Fruit fly (Drosophila melanogaster) whole organism: ENCODE results near the gene CG2641.

ENCODE experiments used
- CG8478 ChIP-seq: fragments of >200 bp; optimal IDR thresholded peaks from 2 replicates; lab custom pipeline; 2018; ENCODE audit warnings: inconsistent platforms
- Dll ChIP-seq: fragments of >200 bp; optimal IDR thresholded peaks from 2 replicates; lab custom pipeline; 2017
- EcR ChIP-seq, 2 experiments: fragments of >200 bp; optimal IDR thresholded peaks; 2 replicates each; lab custom pipeline; 2017; ENCODE audit warnings: missing biosample characterization in 2 of 2, missing genetic modification characterization in 2 of 2, missing genetic modification reagents in 2 of 2
- pan ChIP-seq: fragments of >200 bp; optimal IDR thresholded peaks from 2 replicates; lab custom pipeline; 2017
- psq ChIP-seq: fragments of >200 bp; optimal IDR thresholded peaks from 2 replicates; lab custom pipeline; 2017
- usp ChIP-seq: fragments of >200 bp; optimal IDR thresholded peaks from 2 replicates; lab custom pipeline; 2017; ENCODE audit warnings: missing biosample characterization, missing genetic modification characterization, mixed read lengths

The CG2641 gene

dm6 chr3R:7793855-7794254, at the start of gene CG2641:
TSS of gene CG2641 (plus strand) at chr3R:7794069.
- no peak for TF ChIP-seq EcR (GFP tag; optimal IDR thresholded peaks at IDR 0.05; lab: Kevin White, UChicago)
- peak; percentile 7 for TF ChIP-seq Dll (lab: Kevin White, UChicago)
- TF ChIP-seq pan = no peak

- TF ChIP-seq psq (lab: Kevin White, UChicago) (no peak), Dll (lab: Kevin White, UChicago) (no peak), pan (no peak), CG8478 (lab: Kevin White, UChicago) (no peak), usp (GFP tag; lab: Kevin White, UChicago) (no peak), EcR (GFP tag; optimal IDR thresholded peaks at IDR 0.05; lab: Kevin White, UChicago) (no peak)
These were observed 43.9 kb upstream of the CG2641 start, which contains the start of gene pyd3 for dm6 chr3R:7749993-7750392. TSS of gene pyd3 (minus strand) at chr3R:7750079.

- TF ChIP-seq pan (no peak), CG8478 (lab: Kevin White, UChicago) (peak; percentile 34)
These were observed 40.4 kb upstream of the CG2641 start for dm6 chr3R:7753518-7753917.

dm6 chr3R:7757822-7758221, 36.0 kb upstream of the CG2641 start, which contains the start of gene CG10919:
TSS of gene CG10919 (plus strand) at chr3R:7758122.
- no peak for TF ChIP-seq usp (GFP tag; lab: Kevin White, UChicago)
- TF ChIP-seq pan = no peak
- no peak for TF ChIP-seq psq (lab: Kevin White, UChicago)

dm6 chr3R:7759486-7759885, 34.4 kb upstream of the CG2641 start, which contains the start of gene Sp7:
TSS of gene Sp7 (plus strand) at chr3R:7759786.
- no peak for TF ChIP-seq psq (lab: Kevin White, UChicago)
- TF ChIP-seq CG8478 (lab: Kevin White, UChicago) = no peak
- no peak for TF ChIP-seq pan
- TF ChIP-seq usp (GFP tag; lab: Kevin White, UChicago) = no peak
- TF ChIP-seq Dll (lab: Kevin White, UChicago) = no peak
- TF ChIP-seq EcR (GFP tag; optimal IDR thresholded peaks at IDR 0.05; lab: Kevin White, UChicago) = no peak

- TF ChIP-seq Dll (lab: Kevin White, UChicago) (no peak), CG8478 (lab: Kevin White, UChicago) (no peak), psq (lab: Kevin White, UChicago) (no peak), pan (no peak), EcR (GFP tag; optimal IDR thresholded peaks at IDR 0.05; lab: Kevin White, UChicago) (no peak), usp (GFP tag; lab: Kevin White, UChicago) (no peak)
These were observed 32.8 kb upstream of the CG2641 start for dm6 chr3R:7760970-7761558.

DNA sequence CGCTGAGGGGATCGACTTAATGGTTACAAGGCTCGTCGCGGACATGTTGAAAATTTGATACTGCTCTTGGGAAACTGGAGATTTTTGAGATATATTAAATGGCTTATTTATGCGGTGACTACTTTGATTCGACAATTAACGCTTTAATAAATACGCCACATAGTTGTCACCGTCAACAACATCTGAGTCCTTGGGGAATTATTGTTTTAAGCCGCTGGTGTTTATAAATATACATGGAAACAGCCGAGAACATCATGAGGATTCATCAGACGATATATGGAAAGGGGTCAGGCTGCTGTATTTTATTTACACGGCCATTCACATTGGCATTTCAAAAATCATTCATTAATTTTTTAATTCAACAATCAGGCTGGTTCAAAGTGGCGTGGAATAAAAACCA, 22.2 kb upstream of the CG2641 start, which contains the start of gene CG11286:
CG11286 (minus strand) TSS at position 101 of the 400 bp plus-strand sequence.
- TF ChIP-seq usp (GFP tag; lab: Kevin White, UChicago) (no peak), Dll (lab: Kevin White, UChicago) (no peak), CG8478 (lab: Kevin White, UChicago) (no peak), pan (no peak), psq (lab: Kevin White, UChicago) (no peak), EcR (GFP tag; optimal IDR thresholded peaks at IDR 0.05; lab: Kevin White, UChicago) (no peak)

DNA sequence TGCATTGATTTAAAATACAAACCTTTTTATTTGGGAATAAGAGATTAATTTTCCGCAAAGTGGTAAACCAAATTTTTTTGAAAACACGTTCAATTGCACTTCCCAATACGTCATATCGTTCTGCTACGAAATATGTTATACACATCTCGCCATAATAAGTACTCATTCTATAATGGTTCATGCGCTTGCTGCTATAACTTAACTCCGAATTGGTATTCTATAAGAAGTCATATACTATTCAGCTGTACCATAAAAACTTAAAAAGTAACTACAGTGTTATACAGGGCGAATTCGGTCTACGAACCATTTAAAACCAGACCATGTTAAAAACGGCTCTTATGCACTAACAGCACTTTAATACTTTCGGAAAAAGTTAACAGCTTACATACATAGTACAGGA, 14.2 kb upstream of the CG2641 start:
- TF ChIP-seq psq (lab: Kevin White, UChicago) (no peak), pan (no peak), Dll (lab: Kevin White, UChicago) (no peak), EcR (GFP tag; optimal IDR thresholded peaks at IDR 0.05; lab: Kevin White, UChicago) (no peak), CG8478 (lab: Kevin White, UChicago) (no peak), usp (GFP tag; lab: Kevin White, UChicago) (no peak)

DNA sequence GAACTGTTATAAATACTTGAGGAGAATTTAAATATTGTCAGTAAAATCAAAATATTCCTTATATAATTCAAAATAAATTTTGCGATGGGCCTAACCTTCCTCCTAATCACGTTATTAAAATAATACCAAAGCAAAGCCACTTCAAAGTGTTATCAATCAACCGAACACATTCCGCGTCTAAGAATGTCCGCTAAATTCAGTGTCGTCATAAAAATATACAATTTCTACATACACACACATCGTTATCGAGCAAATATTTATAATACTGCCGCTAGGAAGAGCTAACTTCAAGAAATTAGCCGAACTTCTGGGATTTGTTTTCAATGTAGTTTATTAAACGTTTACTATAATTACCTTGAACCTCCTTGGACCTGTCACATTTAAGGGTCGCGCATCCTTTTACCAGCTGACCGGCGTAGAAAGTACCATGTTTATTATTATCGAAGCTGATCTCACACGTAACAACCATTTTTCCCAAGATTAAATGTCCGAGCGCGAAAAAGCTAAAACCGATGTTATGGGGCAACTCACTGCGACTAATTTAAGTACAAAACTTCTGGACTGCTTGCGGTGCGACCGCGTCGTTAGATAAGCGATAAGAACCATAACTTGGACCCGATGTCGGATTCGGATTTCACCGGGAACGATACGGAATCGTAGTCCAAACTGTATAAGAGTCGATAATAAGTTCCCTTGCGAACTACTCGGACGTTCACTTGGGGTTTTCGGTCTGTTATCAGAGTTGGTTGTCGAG, 10.8 kb upstream of the CG2641 start, which contains the start of gene CG18747:
CG18747 (minus strand) TSS at position 514 of the 754 bp plus-strand sequence.
- TF ChIP-seq CG8478 (lab: Kevin White, UChicago) = no peak
- TF ChIP-seq usp (GFP tag; lab: Kevin White, UChicago) = no peak
- no peak for TF ChIP-seq EcR (GFP tag; optimal IDR thresholded peaks at IDR 0.05; lab: Kevin White, UChicago)
- TF ChIP-seq psq (lab: Kevin White, UChicago) = no peak
- TF ChIP-seq pan = no peak
- TF ChIP-seq Dll (lab: Kevin White, UChicago) = no peak

DNA sequence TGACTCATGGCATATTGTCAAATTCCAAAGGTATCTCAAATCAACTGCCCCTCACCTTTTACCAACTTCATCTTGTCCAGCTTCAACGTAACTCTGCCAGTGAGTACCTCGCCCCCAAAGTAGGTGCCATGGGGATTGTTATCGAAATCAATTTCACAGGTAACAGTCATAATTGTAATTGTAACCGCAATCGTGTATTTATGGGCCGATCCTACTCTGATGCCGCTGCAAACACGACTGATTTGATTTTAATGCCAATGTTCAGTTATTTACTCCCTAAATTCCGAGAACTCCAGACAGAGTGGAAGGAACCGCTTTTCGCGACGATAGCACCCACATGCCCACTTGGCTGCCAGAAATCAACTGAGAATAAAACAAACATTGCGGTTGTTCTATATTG, 8.1 kb upstream of the CG2641 start, which contains the start of gene CG18745:
CG18745 (minus strand) TSS at position 336 of the 400 bp plus-strand sequence.
- no peak for TF ChIP-seq pan
- no peak for TF ChIP-seq psq (lab: Kevin White, UChicago)
- TF ChIP-seq EcR (GFP tag; optimal IDR thresholded peaks at IDR 0.05; lab: Kevin White, UChicago) = no peak
- TF ChIP-seq Dll (lab: Kevin White, UChicago) = no peak
- no peak for TF ChIP-seq CG8478 (lab: Kevin White, UChicago)
- no peak for TF ChIP-seq usp (GFP tag; lab: Kevin White, UChicago)

DNA sequence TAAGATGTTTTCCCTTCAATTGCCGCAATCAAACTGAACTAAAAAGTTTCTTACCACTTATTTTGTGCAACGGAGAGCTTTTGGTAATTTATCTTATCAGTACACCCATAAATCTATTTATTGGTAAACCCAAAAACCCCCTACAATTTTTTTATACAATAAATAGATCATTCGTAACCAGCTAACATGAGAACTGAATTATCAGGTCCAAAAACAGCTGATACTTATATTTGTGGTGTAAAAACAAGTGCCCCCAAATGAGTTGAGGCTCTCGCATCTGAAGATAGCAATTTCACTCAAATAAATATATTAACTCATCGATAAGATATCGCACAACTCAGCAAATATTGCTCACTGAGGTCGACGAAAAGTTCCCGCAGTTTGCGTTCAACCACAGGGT, 6.0 kb upstream of the CG2641 start, which contains the start of gene CG18748:
CG18748 (minus strand) TSS at position 25 of the 400 bp plus-strand sequence.
- TF ChIP-seq pan (no peak), Dll (lab: Kevin White, UChicago) (no peak), CG8478 (lab: Kevin White, UChicago) (no peak), psq (lab: Kevin White, UChicago) (no peak), EcR (GFP tag; optimal IDR thresholded peaks at IDR 0.05; lab: Kevin White, UChicago) (no peak), usp (GFP tag; lab: Kevin White, UChicago) (no peak)

- TF ChIP-seq EcR (GFP tag; optimal IDR thresholded peaks at IDR 0.05; lab: Kevin White, UChicago) = no peak
- no peak for TF ChIP-seq Dll (lab: Kevin White, UChicago)
- TF ChIP-seq psq (lab: Kevin White, UChicago) = no peak
- TF ChIP-seq CG8478 (lab: Kevin White, UChicago) = no peak
These were observed 3.8 kb upstream of the CG2641 start, which contains the start of gene CG18746 for dm6 chr3R:7790087-7790486. TSS of gene CG18746 (minus strand) at chr3R:7790187.
